Fruit fly (Drosophila melanogaster): ENCODE results near the gene CG9525.
A peak's percentile ranks its signal among the peaks of the same experiment; 100 is the strongest.

Gene CG9525

DNA sequence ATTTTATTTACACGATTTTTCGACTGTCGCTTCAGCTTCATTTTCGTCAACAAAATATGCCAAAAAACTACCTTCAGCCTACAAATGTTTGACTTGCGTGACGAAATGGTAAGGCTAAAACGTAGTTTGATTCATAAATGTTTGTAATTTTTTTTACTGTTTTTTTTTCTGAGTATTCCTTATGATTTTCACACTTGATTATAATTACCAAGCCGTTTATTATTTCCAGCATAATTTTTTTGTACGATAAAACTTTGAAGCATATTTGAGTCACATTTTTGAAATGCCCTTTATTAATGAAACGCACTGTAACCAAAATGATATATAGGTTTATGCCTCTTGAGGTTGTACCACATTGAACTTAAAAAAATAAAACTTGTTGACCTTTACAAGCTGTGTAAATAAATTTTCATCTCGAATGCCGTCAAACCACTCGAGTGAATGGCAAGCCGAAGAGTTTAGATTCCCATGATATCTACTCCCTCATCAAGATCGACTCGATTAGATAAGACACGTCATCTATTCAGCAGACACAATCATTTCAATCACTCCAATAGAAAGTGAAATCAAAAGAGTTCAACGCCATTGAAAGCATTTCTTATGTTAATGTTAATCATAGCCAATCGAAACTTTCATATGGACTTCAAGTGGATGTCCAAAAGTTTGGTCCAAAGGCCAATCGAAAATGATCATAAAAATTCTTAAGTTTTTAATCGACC, 20.6 kb upstream of the CG9525 start (continued):
- TF ChIP-seq HLH3B (GFP tag; IDR thresholded peaks at IDR 0.05): peak; percentile 54; the same call in 1 of the 2 replicates
- TF ChIP-seq CG17359 (tag; optimal IDR thresholded peaks at IDR 0.05): peak; percentile 70
- peak; percentile 68 for TF ChIP-seq slbo (GFP tag; IDR thresholded peaks at IDR 0.05)
- peak; percentile 8 for TF ChIP-seq HmgZ (tag; optimal IDR thresholded peaks at IDR 0.05)
- peak; percentile 62 for TF ChIP-seq PHDP (tag; optimal IDR thresholded peaks at IDR 0.05)
- peak; percentile 69 for TF ChIP-seq Sox102F (GFP tag; optimal IDR thresholded peaks at IDR 0.05)
- no peak for TF ChIP-seq exex (tag; optimal IDR thresholded peaks at IDR 0.05)
- TF ChIP-seq HHEX (GFP tag; optimal IDR thresholded peaks at IDR 0.05): peak; percentile 24
- no peak for TF ChIP-seq wor (GFP tag; IDR thresholded peaks at IDR 0.05)
- TF ChIP-seq ind (GFP tag; optimal IDR thresholded peaks at IDR 0.05): peak; percentile 42
- no peak for TF ChIP-seq NC2α (GFP tag; optimal IDR thresholded peaks at IDR 0.05)
- TF ChIP-seq CG14710 (tag; optimal IDR thresholded peaks at IDR 0.05): peak; percentile 7
- TF ChIP-seq CG13296 (GFP tag; optimal IDR thresholded peaks at IDR 0.05): peak; percentile 63
- no peak for TF ChIP-seq cad (GFP tag; optimal IDR thresholded peaks at IDR 0.05)
- TF ChIP-seq tgo (GFP tag; IDR thresholded peaks at IDR 0.05): peak; percentile 42; the same call in 1 of the 3 replicates
- TF ChIP-seq CG8281 (tag; optimal IDR thresholded peaks at IDR 0.05): peak; percentile 44
- TF ChIP-seq CG3838 (GFP tag; optimal IDR thresholded peaks at IDR 0.05): peak; percentile 3
- peak; percentile 9 for TF ChIP-seq CG2712 (tag; optimal IDR thresholded peaks at IDR 0.05)
- no peak for TF ChIP-seq vnd (GFP tag; IDR thresholded peaks at IDR 0.05; ENCODE audit: partially characterized antibody)
- peak; percentile 74 for TF ChIP-seq lab (GFP tag; optimal IDR thresholded peaks at IDR 0.05)
- TF ChIP-seq Asciz (GFP tag; optimal IDR thresholded peaks at IDR 0.05): peak; percentile 49
- no peak for TF ChIP-seq usp (GFP tag; optimal IDR thresholded peaks at IDR 0.05)
- TF ChIP-seq CG3726 (GFP tag; IDR thresholded peaks at IDR 0.05): no peak
- TF ChIP-seq CG7839 (tag; optimal IDR thresholded peaks at IDR 0.05): peak; percentile 71
- peak; percentile 27 for TF ChIP-seq Chrac-16 (GFP tag; optimal IDR thresholded peaks at IDR 0.05)
- peak; percentile 80 for TF ChIP-seq dysf (GFP tag; IDR thresholded peaks at IDR 0.05)
- no peak for TF ChIP-seq Jarid2 (GFP tag; optimal IDR thresholded peaks at IDR 0.05)
- no peak for TF ChIP-seq CG16813 (GFP tag; IDR thresholded peaks at IDR 0.05; ENCODE audit: partially characterized antibody)
- TF ChIP-seq Kr (GFP tag; optimal IDR thresholded peaks at IDR 0.05): no peak
- peak; percentile 31; the same call in 1 of the 3 replicates for TF ChIP-seq Dbx (GFP tag; IDR thresholded peaks at IDR 0.05)
- peak; percentile 14 for TF ChIP-seq pho (GFP tag; optimal IDR thresholded peaks at IDR 0.05)
- TF ChIP-seq esg (GFP tag; conservative IDR thresholded peaks at IDR 0.05): peak; percentile 47
- peak; percentile 10 for TF ChIP-seq CG18619 (GFP tag; optimal IDR thresholded peaks at IDR 0.05)
- no peak for TF ChIP-seq toy (GFP tag; IDR thresholded peaks at IDR 0.05)
- TF ChIP-seq pnt (GFP tag; optimal IDR thresholded peaks at IDR 0.05): no peak
- peak; percentile 26 for TF ChIP-seq tio (GFP tag; optimal IDR thresholded peaks at IDR 0.05)
- TF ChIP-seq CG14050 (GFP tag; IDR thresholded peaks at IDR 0.05): peak; percentile 25; the same call in 1 of the 3 replicates
- no peak for TF ChIP-seq dmrt11E (tag; optimal IDR thresholded peaks at IDR 0.05)
- TF ChIP-seq CG17328 (GFP tag; IDR thresholded peaks at IDR 0.05): peak; percentile 52
- TF ChIP-seq fd3F (GFP tag; optimal IDR thresholded peaks at IDR 0.05): peak; percentile 45
- peak; percentile 61; the same call in 1 of the 3 replicates for TF ChIP-seq Mrtf (GFP tag; IDR thresholded peaks at IDR 0.05)
- TF ChIP-seq Mad (GFP tag; optimal IDR thresholded peaks at IDR 0.05): no peak
- TF ChIP-seq CHES-1-like (GFP tag; optimal IDR thresholded peaks at IDR 0.05): peak; percentile 6
- TF ChIP-seq fd96Cb (tag; optimal IDR thresholded peaks at IDR 0.05): peak; percentile 41
- TF ChIP-seq dmrt99B (tag; optimal IDR thresholded peaks at IDR 0.05): peak; percentile 75
- no peak for TF ChIP-seq zf30C (GFP tag; optimal IDR thresholded peaks at IDR 0.05)
- no peak for TF ChIP-seq Nf-YA (GFP tag; IDR thresholded peaks at IDR 0.05)
- peak; percentile 71 for TF ChIP-seq Fer3 (tag; optimal IDR thresholded peaks at IDR 0.05)
- TF ChIP-seq Rfx (GFP tag; IDR thresholded peaks at IDR 0.05): peak; percentile 76

Data from whole organism, embryonic.